Worm (Caenorhabditis elegans) whole organism, early embryonic: Measurements from ENCODE around the gene F26D2.3.

ENCODE experiments used
- B0310.2 ChIP-seq: sonication (generic microtip); optimal IDR thresholded peaks from 2 replicates; lab custom pipeline; 2016; ENCODE audit warnings: mild to moderate bottlenecking, missing genetic modification characterization, missing compliant biosample characterization
- F13C5.2 ChIP-seq: sonication (generic microtip); optimal IDR thresholded peaks from 2 replicates; lab custom pipeline; 2017; ENCODE audit warnings: mild to moderate bottlenecking, missing genetic modification characterization, inconsistent platforms, missing compliant biosample characterization
- aly-1 ChIP-seq: sonication (generic microtip); optimal IDR thresholded peaks from 2 replicates; lab custom pipeline; 2016; ENCODE audit warnings: missing genetic modification characterization, missing compliant biosample characterization
- ama-1 ChIP-seq: fragments of 150-350 bp; optimal IDR thresholded peaks from 2 replicates; lab custom pipeline; 2014
- ceh-13 ChIP-seq: fragments of 200-800 bp; sonication (Bioruptor generic); optimal IDR thresholded peaks from 2 replicates; lab custom pipeline; 2018; ENCODE audit warnings: mild to moderate bottlenecking, missing genetic modification characterization, missing compliant biosample characterization
- ceh-36 ChIP-seq: sonication (generic microtip); optimal IDR thresholded peaks from 2 replicates; lab custom pipeline; 2016; ENCODE audit warnings: missing genetic modification characterization, inconsistent platforms, missing compliant biosample characterization
- ets-7 ChIP-seq: sonication (generic microtip); optimal IDR thresholded peaks from 2 replicates; lab custom pipeline; 2016; ENCODE audit warnings: missing genotype, missing genetic modification characterization, missing compliant biosample characterization
- flt-1 ChIP-seq: fragments of 200-800 bp; sonication (Bioruptor generic); IDR thresholded peaks from 2 replicates; pipeline ENCODE4 v1.3.6; 2022; ENCODE audit warnings: missing genetic modification characterization, missing compliant biosample characterization
- hmbx-1 ChIP-seq: sonication (generic microtip); optimal IDR thresholded peaks from 2 replicates; lab custom pipeline; 2016; ENCODE audit warnings: mild to moderate bottlenecking, missing genetic modification characterization, missing compliant biosample characterization
- hmg-4 ChIP-seq: fragments of 200-800 bp; sonication (Bioruptor generic); optimal IDR thresholded peaks from 2 replicates; lab custom pipeline; 2018; ENCODE audit warnings: mild to moderate bottlenecking, missing genetic modification characterization, missing compliant biosample characterization
- hnd-1 ChIP-seq: sonication (generic microtip); optimal IDR thresholded peaks from 2 replicates; lab custom pipeline; 2016; ENCODE audit warnings: missing genetic modification characterization, missing compliant biosample characterization
- pes-1 ChIP-seq: fragments of 200-800 bp; sonication (Bioruptor generic); IDR thresholded peaks from 2 replicates; pipeline ENCODE4 v1.3.6; 2022; ENCODE audit warnings: missing genetic modification reagents, missing genetic modification characterization, missing compliant biosample characterization
- scrt-1 ChIP-seq: fragments of 200-800 bp; sonication (Bioruptor generic); IDR thresholded peaks from 2 replicates; pipeline ENCODE4 v1.3.6; 2022; ENCODE audit warnings: missing genetic modification characterization, missing compliant biosample characterization
- sea-1 ChIP-seq: fragments of 200-800 bp; sonication (Bioruptor generic); conservative IDR thresholded peaks from 2 replicates; pipeline ENCODE4 v1.3.6; 2022; ENCODE audit warnings: missing genetic modification characterization, missing compliant biosample characterization
- tbx-11 ChIP-seq: fragments of 200-800 bp; sonication (Bioruptor generic); IDR thresholded peaks from 2 replicates; pipeline ENCODE4 v1.3.6; 2022; ENCODE audit warnings: missing genetic modification characterization, missing compliant biosample characterization
- tbx-37 ChIP-seq: fragments of 200-800 bp; sonication (Bioruptor generic); conservative IDR thresholded peaks from 2 replicates; pipeline ENCODE4 v1.3.6; 2022; ENCODE audit warnings: missing genetic modification reagents, missing genetic modification characterization, missing compliant biosample characterization
- tra-4 ChIP-seq: sonication (generic microtip); optimal IDR thresholded peaks from 2 replicates; lab custom pipeline; 2017; ENCODE audit warnings: missing genetic modification characterization, missing compliant biosample characterization

F26D2.3 gene

ce11 chrV:16437546-16437945, 29.8 kb downstream of the F26D2.3 start, which contains the start of gene F26D2.15:
Gene F26D2.15, plus strand, starts transcription at chrV:16437846.
- TF ChIP-seq pes-1 (GFP tag; lab: Robert Waterston, UW), result no peak
- no peak for TF ChIP-seq hmbx-1
- TF ChIP-seq ceh-13 (GFP tag; lab: Kevin White, UChicago), result no peak
- TF ChIP-seq ets-7 (tag; lab: Kevin White, UChicago), result no peak
- no peak for TF ChIP-seq tbx-11
- no peak for TF ChIP-seq tra-4 (tag; lab: Kevin White, UChicago)
- TF ChIP-seq ama-1 (lab: Kevin White, UChicago), result no peak
- no peak for TF ChIP-seq sea-1 (GFP tag; lab: Robert Waterston, UW)
- TF ChIP-seq aly-1 (tag; lab: Kevin White, UChicago), result no peak
- TF ChIP-seq hmg-4 (GFP tag; lab: Kevin White, UChicago), result no peak
- TF ChIP-seq F13C5.2, result no peak

ce11 chrV:16443626-16444025, 35.9 kb downstream of the F26D2.3 start, which contains the start of gene srh-141:
Gene srh-141, plus strand, starts transcription at chrV:16443926.
- TF ChIP-seq pes-1 (GFP tag; lab: Robert Waterston, UW) (no peak), B0310.2 (tag; lab: Kevin White, UChicago) (no peak), tbx-37 (GFP tag; lab: Robert Waterston, UW) (no peak), hmbx-1 (no peak), ceh-13 (GFP tag; lab: Kevin White, UChicago) (no peak), scrt-1 (GFP tag; lab: Robert Waterston, UW) (no peak), ceh-36 (tag; lab: Kevin White, UChicago) (no peak), aly-1 (tag; lab: Kevin White, UChicago) (no peak), sea-1 (GFP tag; lab: Robert Waterston, UW) (no peak), ets-7 (tag; lab: Kevin White, UChicago) (no peak)

ce11 chrV:16445676-16446075, 37.9 kb downstream of the F26D2.3 start, which contains the start of gene T08G3.6:
Gene T08G3.6, plus strand, starts transcription at chrV:16445976.
- no peak for TF ChIP-seq tra-4 (tag; lab: Kevin White, UChicago)
- no peak for TF ChIP-seq ama-1 (lab: Kevin White, UChicago)
- no peak for TF ChIP-seq hmbx-1
- no peak for TF ChIP-seq tbx-11
- TF ChIP-seq sea-1 (GFP tag; lab: Robert Waterston, UW), result no peak
- no peak for TF ChIP-seq ceh-13 (GFP tag; lab: Kevin White, UChicago)
- no peak for TF ChIP-seq tbx-37 (GFP tag; lab: Robert Waterston, UW)
- TF ChIP-seq F13C5.2, result no peak
- no peak for TF ChIP-seq aly-1 (tag; lab: Kevin White, UChicago)

- TF ChIP-seq pes-1 (GFP tag; lab: Robert Waterston, UW) (no peak), ceh-36 (tag; lab: Kevin White, UChicago) (peak; percentile 69), F13C5.2 (no peak), sea-1 (GFP tag; lab: Robert Waterston, UW) (no peak), hnd-1 (tag; lab: Kevin White, UChicago) (no peak)
Observed at ce11 chrV:16446191-16446590, 38.4 kb downstream of the F26D2.3 start.

- TF ChIP-seq sea-1 (GFP tag; lab: Robert Waterston, UW) (no peak), hmg-4 (GFP tag; lab: Kevin White, UChicago) (no peak), hnd-1 (tag; lab: Kevin White, UChicago) (no peak), pes-1 (GFP tag; lab: Robert Waterston, UW) (no peak), hmbx-1 (no peak), tbx-37 (GFP tag; lab: Robert Waterston, UW) (no peak), aly-1 (tag; lab: Kevin White, UChicago) (no peak), F13C5.2 (no peak), scrt-1 (GFP tag; lab: Robert Waterston, UW) (no peak), tra-4 (tag; lab: Kevin White, UChicago) (no peak), tbx-11 (no peak), ceh-36 (tag; lab: Kevin White, UChicago) (no peak), ceh-13 (GFP tag; lab: Kevin White, UChicago) (no peak), ama-1 (lab: Kevin White, UChicago) (no peak), B0310.2 (tag; lab: Kevin White, UChicago) (no peak), ets-7 (tag; lab: Kevin White, UChicago) (no peak), flt-1 (GFP tag; lab: Robert Waterston, UW) (no peak)
Observed at ce11 chrV:16447735-16448134, 40.0 kb downstream of the F26D2.3 start, which contains the start of gene T08G3.13. Gene T08G3.13, plus strand, starts transcription at chrV:16448035.

- TF ChIP-seq ceh-13 (GFP tag; lab: Kevin White, UChicago) (no peak), ceh-36 (tag; lab: Kevin White, UChicago) (no peak), flt-1 (GFP tag; lab: Robert Waterston, UW) (no peak), pes-1 (GFP tag; lab: Robert Waterston, UW) (no peak), F13C5.2 (no peak), scrt-1 (GFP tag; lab: Robert Waterston, UW) (no peak), hmg-4 (GFP tag; lab: Kevin White, UChicago) (no peak), aly-1 (tag; lab: Kevin White, UChicago) (no peak), tbx-37 (GFP tag; lab: Robert Waterston, UW) (no peak), ets-7 (tag; lab: Kevin White, UChicago) (no peak), tra-4 (tag; lab: Kevin White, UChicago) (no peak), hmbx-1 (no peak), ama-1 (lab: Kevin White, UChicago) (no peak), B0310.2 (tag; lab: Kevin White, UChicago) (no peak), sea-1 (GFP tag; lab: Robert Waterston, UW) (no peak), hnd-1 (tag; lab: Kevin White, UChicago) (no peak), tbx-11 (no peak)
Observed at ce11 chrV:16455065-16455464, 47.3 kb downstream of the F26D2.3 start, which contains the start of gene str-14. Gene str-14, minus strand, starts transcription at chrV:16455165.

- TF ChIP-seq F13C5.2 (no peak), hmbx-1 (no peak), ceh-13 (GFP tag; lab: Kevin White, UChicago) (no peak), aly-1 (tag; lab: Kevin White, UChicago) (no peak), tbx-37 (GFP tag; lab: Robert Waterston, UW) (no peak), hmg-4 (GFP tag; lab: Kevin White, UChicago) (no peak), tra-4 (tag; lab: Kevin White, UChicago) (no peak), pes-1 (GFP tag; lab: Robert Waterston, UW) (no peak), sea-1 (GFP tag; lab: Robert Waterston, UW) (no peak), B0310.2 (tag; lab: Kevin White, UChicago) (no peak), ets-7 (tag; lab: Kevin White, UChicago) (no peak), flt-1 (GFP tag; lab: Robert Waterston, UW) (no peak), ceh-36 (tag; lab: Kevin White, UChicago) (no peak)
Observed at ce11 chrV:16458714-16459113, 51.0 kb downstream of the F26D2.3 start, which contains the start of gene str-15. Gene str-15, minus strand, starts transcription at chrV:16458814.
